Worm (Caenorhabditis elegans): Measurements from ENCODE around the gene mig-21.

The mig-21 gene

ce11 chrIII:5868401-5868800 lies 9.8 kb downstream of the mig-21 start, which contains the start of gene eng-1:
eng-1 (minus strand) TSS chrIII:5868501.
- TF ChIP-seq unc-62 (GFP tag; optimal IDR thresholded peaks at IDR 0.05) (no peak), nhr-12 (tag; optimal IDR thresholded peaks at IDR 0.05) (no peak), ztf-11 (tag; optimal IDR thresholded peaks at IDR 0.05) (no peak), lsy-2 (tag; optimal IDR thresholded peaks at IDR 0.05) (no peak), unc-39 (tag; optimal IDR thresholded peaks at IDR 0.05) (no peak), ceh-39 (tag; optimal IDR thresholded peaks at IDR 0.05) (no peak), unc-120 (tag; optimal IDR thresholded peaks at IDR 0.05; ENCODE audit: poor library complexity, severe bottlenecking) (no peak), lin-32 (GFP tag; optimal IDR thresholded peaks at IDR 0.05) (no peak), ham-2 (GFP tag; optimal IDR thresholded peaks at IDR 0.05) (no peak)

DNA sequence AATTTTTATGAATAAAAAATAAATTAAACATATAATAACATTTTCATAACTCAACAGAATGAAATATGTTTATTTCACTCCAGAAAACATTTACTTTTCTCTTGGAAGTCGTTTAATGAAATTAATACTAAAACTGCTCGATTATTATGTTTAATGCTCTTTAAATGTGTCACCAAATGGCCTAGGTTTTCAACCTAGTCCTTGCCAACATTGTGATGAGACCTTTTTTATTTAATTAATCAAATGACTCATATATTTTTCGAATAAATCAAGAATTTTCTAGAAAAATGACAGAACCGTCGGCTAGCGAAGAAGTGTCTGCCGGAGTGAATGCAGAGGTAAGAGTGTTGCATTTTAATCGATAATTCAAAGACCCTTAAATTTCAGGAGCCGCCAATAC lies 13.9 kb downstream of the mig-21 start, which contains the start of gene rabn-5:
rabn-5 (plus strand) TSS at position 284 of the 400 bp plus-strand sequence.
- TF ChIP-seq mls-2 (tag; optimal IDR thresholded peaks at IDR 0.05) = no peak
- peak; percentile 80 for TF ChIP-seq ces-1 (GFP tag; optimal IDR thresholded peaks at IDR 0.05)

ce11 chrIII:5863774-5864173 lies 14.4 kb downstream of the mig-21 start, which contains the start of gene dnpp-1:
dnpp-1 (minus strand) TSS chrIII:5863803.
- no peak for TF ChIP-seq blmp-1 (tag; optimal IDR thresholded peaks at IDR 0.05)
- no peak for TF ChIP-seq mep-1 (tag; optimal IDR thresholded peaks at IDR 0.05)
- TF ChIP-seq cnd-1 (tag; optimal IDR thresholded peaks at IDR 0.05) = no peak
- no peak for TF ChIP-seq lin-13 (tag; optimal IDR thresholded peaks at IDR 0.05)
- TF ChIP-seq unc-39 (tag; optimal IDR thresholded peaks at IDR 0.05) = no peak
- no peak for TF ChIP-seq nhr-76 (tag; optimal IDR thresholded peaks at IDR 0.05)
- TF ChIP-seq nhr-2 (tag; optimal IDR thresholded peaks at IDR 0.05) = no peak
- no peak for TF ChIP-seq ztf-11 (tag; optimal IDR thresholded peaks at IDR 0.05)
- TF ChIP-seq tbx-8 (GFP tag; optimal IDR thresholded peaks at IDR 0.05) = no peak
- no peak for TF ChIP-seq lsy-2 (tag; optimal IDR thresholded peaks at IDR 0.05)
- no peak for TF ChIP-seq ces-1 (GFP tag; optimal IDR thresholded peaks at IDR 0.05)

DNA sequence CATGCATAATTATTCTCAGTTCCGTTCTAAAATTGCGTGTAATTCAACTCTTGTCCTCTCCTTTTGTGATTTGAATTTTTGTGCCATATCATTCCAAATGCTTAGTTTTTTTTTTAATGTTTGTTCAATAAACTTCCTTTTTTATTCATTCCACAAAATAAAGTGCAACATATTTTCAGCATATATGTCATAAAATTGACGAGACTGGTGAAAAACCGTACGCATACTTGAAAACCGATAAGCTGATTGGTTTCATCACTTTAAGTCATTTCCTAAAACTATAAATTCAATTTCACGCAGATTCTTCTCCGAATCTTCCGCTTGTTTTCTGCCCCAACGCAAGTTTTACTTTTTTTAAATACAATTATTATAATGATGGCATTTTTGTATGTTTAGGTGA lies 19.2 kb downstream of the mig-21 start, which contains the start of gene dpf-4:
dpf-4 (plus strand) TSS at position 301 of the 400 bp plus-strand sequence.
- TF ChIP-seq ztf-11 (tag; optimal IDR thresholded peaks at IDR 0.05) (no peak), sem-2 (GFP tag; optimal IDR thresholded peaks at IDR 0.05) (no peak), M03D4.4 (tag; optimal IDR thresholded peaks at IDR 0.05) (no peak), ham-2 (GFP tag; optimal IDR thresholded peaks at IDR 0.05) (no peak), mep-1 (tag; optimal IDR thresholded peaks at IDR 0.05) (no peak), elt-1 (tag; optimal IDR thresholded peaks at IDR 0.05; ENCODE audit: borderline replicate concordance, insufficient read depth) (no peak), nhr-2 (tag; optimal IDR thresholded peaks at IDR 0.05) (no peak), unc-62 (GFP tag; optimal IDR thresholded peaks at IDR 0.05) (no peak)

DNA sequence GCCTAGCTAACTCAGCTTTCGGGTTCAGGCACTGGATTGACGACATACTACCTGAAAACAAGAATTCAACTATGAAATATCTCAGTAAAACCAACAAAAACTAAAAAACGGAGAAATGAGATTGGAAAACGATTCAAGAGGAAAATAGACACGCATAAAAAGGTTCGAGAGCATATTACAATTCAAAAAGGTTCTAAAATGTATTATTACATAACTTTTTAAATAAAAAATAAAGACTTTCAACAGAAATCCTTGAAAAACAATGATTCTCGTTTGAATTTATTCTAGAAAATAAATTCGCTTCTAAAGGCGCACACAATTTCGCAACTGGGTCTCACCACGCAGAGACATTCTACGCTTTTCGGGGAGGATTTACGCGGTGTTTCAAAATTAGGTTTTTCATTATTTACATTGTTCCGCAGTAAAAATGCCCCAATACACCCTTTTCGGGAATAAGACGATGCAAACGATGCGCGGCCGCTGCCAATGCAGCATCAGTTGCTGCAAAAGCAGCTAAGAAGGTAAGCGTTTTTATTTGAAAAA lies 22.5 kb downstream of the mig-21 start, which contains the start of the genes cct-6 and alh-9:
cct-6 (minus strand) TSS at position 51 of the 543 bp plus-strand sequence.
alh-9 (plus strand) TSS at position 382 of the 543 bp plus-strand sequence.
- TF ChIP-seq zip-8 (tag; optimal IDR thresholded peaks at IDR 0.05) (no peak), mep-1 (tag; optimal IDR thresholded peaks at IDR 0.05) (peak; percentile 89), ceh-39 (tag; optimal IDR thresholded peaks at IDR 0.05) (peak; percentile 44), lin-13 (tag; optimal IDR thresholded peaks at IDR 0.05) (peak; percentile 60), pha-4 (tag; optimal IDR thresholded peaks at IDR 0.05) (peak; percentile 87), blmp-1 (tag; optimal IDR thresholded peaks at IDR 0.05) (no peak), hlh-1 (tag; optimal IDR thresholded peaks at IDR 0.05) (peak; percentile 49), ztf-11 (tag; optimal IDR thresholded peaks at IDR 0.05) (no peak), elt-3 (tag; optimal IDR thresholded peaks at IDR 0.05) (no peak), lin-32 (GFP tag; optimal IDR thresholded peaks at IDR 0.05) (no peak), cnd-1 (tag; optimal IDR thresholded peaks at IDR 0.05) (no peak), elt-1 (tag; optimal IDR thresholded peaks at IDR 0.05; ENCODE audit: borderline replicate concordance, insufficient read depth) (no peak), snpc-4 (tag; optimal IDR thresholded peaks at IDR 0.05) (no peak), unc-120 (tag; optimal IDR thresholded peaks at IDR 0.05; ENCODE audit: poor library complexity, severe bottlenecking) (peak; percentile 80), unc-39 (tag; optimal IDR thresholded peaks at IDR 0.05) (no peak), nhr-28 (tag; optimal IDR thresholded peaks at IDR 0.05) (no peak), ces-1 (GFP tag; optimal IDR thresholded peaks at IDR 0.05) (peak; percentile 84), ham-2 (GFP tag; optimal IDR thresholded peaks at IDR 0.05) (no peak), nhr-237 (tag; optimal IDR thresholded peaks at IDR 0.05) (peak; percentile 75), lsy-2 (tag; optimal IDR thresholded peaks at IDR 0.05) (peak; percentile 83)

ce11 chrIII:5853240-5853639 lies 24.9 kb downstream of the mig-21 start, which contains the start of gene ddx-23:
ddx-23 (minus strand) TSS chrIII:5853269.
- TF ChIP-seq lin-13 (tag; optimal IDR thresholded peaks at IDR 0.05) = no peak
- peak; percentile 57 for TF ChIP-seq ces-1 (GFP tag; optimal IDR thresholded peaks at IDR 0.05)
